Fruit fly (Drosophila melanogaster) whole organism, embryonic: ENCODE data around the gene Rpp30.

Experiments used
- Adf1 ChIP-seq: fragments of 200-800 bp; sonication (Bioruptor generic); IDR thresholded peaks from 2 replicates; pipeline ENCODE4 v1.3.6; 2022; ENCODE audit warnings: missing biosample characterization, missing genetic modification characterization
- Awh ChIP-seq: fragments of 200-800 bp; sonication (Bioruptor generic); IDR thresholded peaks from 2 replicates; pipeline ENCODE4, ENCODE4 v1.3.6; 2022; ENCODE audit warnings: missing biosample characterization, missing genetic modification characterization
- CG10654 ChIP-seq: fragments of 200-800 bp; sonication (Bioruptor generic); optimal IDR thresholded peaks from 2 replicates; lab custom pipeline; 2016; ENCODE audit warnings: missing biosample characterization, missing genetic modification characterization
- CG11247 ChIP-seq: fragments of 200-800 bp; sonication (Bioruptor generic); IDR thresholded peaks from 2 replicates; pipeline ENCODE4 v1.3.6; 2022; ENCODE audit warnings: missing biosample characterization, missing genetic modification characterization
- CG13287 ChIP-seq: fragments of 200-800 bp; sonication (Bioruptor generic); IDR thresholded peaks from 2 replicates; pipeline ENCODE4 v1.3.6; 2022; ENCODE audit warnings: missing biosample characterization, missing genetic modification characterization; ENCODE audit not compliant: partially characterized antibody
- CG14667 ChIP-seq: fragments of 200-800 bp; sonication (Bioruptor generic); IDR thresholded peaks from 2 replicates; pipeline ENCODE4 v1.3.6; 2022; ENCODE audit warnings: missing biosample characterization, missing genetic modification characterization
- CG14965 ChIP-seq: fragments of 200-800 bp; sonication (Bioruptor generic); optimal IDR thresholded peaks from 2 replicates; lab custom pipeline; 2016; ENCODE audit warnings: missing biosample characterization, missing genetic modification characterization, borderline replicate concordance
- CG15073 ChIP-seq: fragments of 200-800 bp; sonication (Bioruptor generic); optimal IDR thresholded peaks from 2 replicates; lab custom pipeline; 2016; ENCODE audit warnings: missing biosample characterization, missing genetic modification characterization
- CG16779 ChIP-seq: fragments of 200-800 bp; sonication (Bioruptor generic); IDR thresholded peaks from 2 replicates; pipeline ENCODE4 v1.3.6; 2022; ENCODE audit warnings: missing biosample characterization, missing genetic modification characterization
- CG17186 ChIP-seq: fragments of 200-800 bp; sonication (Bioruptor generic); optimal IDR thresholded peaks from 3 replicates; lab custom pipeline; 2017; ENCODE audit warnings: missing biosample characterization, missing genetic modification reagents, missing genetic modification characterization
- CG17385 ChIP-seq: fragments of 200-800 bp; sonication (Bioruptor generic); optimal IDR thresholded peaks from 3 replicates; lab custom pipeline; 2018; ENCODE audit warnings: missing biosample characterization, mild to moderate bottlenecking, missing genetic modification characterization
- CG2202 ChIP-seq: fragments of 200-800 bp; sonication (Bioruptor generic); optimal IDR thresholded peaks from 2 replicates; lab custom pipeline; 2018; ENCODE audit warnings: missing biosample characterization, mild to moderate bottlenecking, missing genetic modification characterization
- CG2712 ChIP-seq: fragments of 200-800 bp; optimal IDR thresholded peaks from 3 replicates; lab custom pipeline; 2019; ENCODE audit warnings: missing biosample characterization, mild to moderate bottlenecking, missing genetic modification characterization, moderate library complexity
- CG4360 ChIP-seq: fragments of 200-800 bp; sonication (Bioruptor generic); IDR thresholded peaks from 2 replicates; pipeline ENCODE4 v1.3.6; 2022; ENCODE audit warnings: missing biosample characterization, missing genetic modification characterization
- CG4854 ChIP-seq: fragments of 200-800 bp; sonication (Bioruptor generic); optimal IDR thresholded peaks from 2 replicates; lab custom pipeline; 2016; ENCODE audit warnings: missing biosample characterization, missing genetic modification characterization, inconsistent platforms
- CG6272 ChIP-seq: fragments of 200-800 bp; sonication (Bioruptor generic); IDR thresholded peaks from 2 replicates; pipeline ENCODE4 v1.3.6; 2022; ENCODE audit warnings: missing biosample characterization, missing genetic modification characterization
- Dll ChIP-seq: fragments of 200-800 bp; sonication (Bioruptor generic); IDR thresholded peaks from 4 replicates; pipeline ENCODE4 v1.3.6; 2022; ENCODE audit warnings: missing biosample characterization, missing genetic modification characterization; ENCODE audit not compliant: partially characterized antibody
- Hr78 ChIP-seq, 2 experiments: fragments of 200-800 bp in 1 of 2; fragments of >200 bp in 1 of 2; sonication (Bioruptor generic) in 1 of 2; optimal IDR thresholded peaks; 2 replicates each; lab custom pipeline; 2017 to 2019; ENCODE audit warnings: missing biosample characterization in 2 of 2, missing genetic modification characterization in 2 of 2, mild to moderate bottlenecking in 1 of 2, moderate library complexity in 1 of 2
- Kr ChIP-seq: fragments of 200-800 bp; sonication (Bioruptor generic); optimal IDR thresholded peaks from 2 replicates; lab custom pipeline; 2017; ENCODE audit warnings: missing biosample characterization, mild to moderate bottlenecking, missing genetic modification characterization
- Neu2 ChIP-seq: fragments of 200-800 bp; sonication (Bioruptor generic); optimal IDR thresholded peaks from 3 replicates; lab custom pipeline; 2016; ENCODE audit warnings: missing biosample characterization, missing genetic modification characterization, borderline replicate concordance
- Oli ChIP-seq: fragments of 200-800 bp; sonication (Bioruptor generic); optimal IDR thresholded peaks from 2 replicates; lab custom pipeline; 2018; ENCODE audit warnings: missing biosample characterization, mild to moderate bottlenecking, missing genetic modification characterization, moderate library complexity
- Sry-β ChIP-seq: fragments of 200-800 bp; sonication (Bioruptor generic); optimal IDR thresholded peaks from 2 replicates; lab custom pipeline; 2018; ENCODE audit warnings: missing biosample characterization, mild to moderate bottlenecking, missing genetic modification characterization, moderate library complexity
- Usf ChIP-seq: fragments of 200-800 bp; sonication (Bioruptor generic); optimal IDR thresholded peaks from 2 replicates; lab custom pipeline; 2017; ENCODE audit warnings: missing genotype, missing biosample characterization, missing genetic modification characterization
- ab ChIP-seq: fragments of 200-800 bp; sonication (Bioruptor generic); optimal IDR thresholded peaks from 2 replicates; lab custom pipeline; 2016; ENCODE audit warnings: missing biosample characterization, missing genetic modification characterization
- ato ChIP-seq: fragments of 200-800 bp; sonication (Bioruptor generic); IDR thresholded peaks from 2 replicates; pipeline ENCODE4 v1.3.6; 2022; ENCODE audit warnings: missing biosample characterization, missing genetic modification characterization; ENCODE audit not compliant: partially characterized antibody
- br ChIP-seq: fragments of >200 bp; optimal IDR thresholded peaks from 2 replicates; lab custom pipeline; 2017
- btn ChIP-seq: fragments of 200-800 bp; sonication (Bioruptor generic); optimal IDR thresholded peaks from 2 replicates; lab custom pipeline; 2016; ENCODE audit warnings: missing biosample characterization, missing genetic modification characterization
- chinmo ChIP-seq: fragments of 200-800 bp; sonication (Bioruptor generic); IDR thresholded peaks from 4 replicates; pipeline ENCODE4 v1.3.6; 2022; ENCODE audit warnings: missing biosample characterization, missing genetic modification characterization; ENCODE audit not compliant: partially characterized antibody
- crc ChIP-seq: fragments of 200-800 bp; sonication (Bioruptor generic); optimal IDR thresholded peaks from 2 replicates; lab custom pipeline; 2016; ENCODE audit warnings: missing biosample characterization, missing genetic modification characterization
- da ChIP-seq: fragments of 200-800 bp; sonication (Bioruptor generic); optimal IDR thresholded peaks from 2 replicates; lab custom pipeline; 2016; ENCODE audit warnings: missing biosample characterization, missing genetic modification characterization
- danr ChIP-seq: fragments of 200-800 bp; sonication (Bioruptor generic); IDR thresholded peaks from 2 replicates; pipeline ENCODE4 v1.3.6; 2022; ENCODE audit warnings: missing biosample characterization, missing genetic modification characterization
- esg ChIP-seq: fragments of 200-800 bp; sonication (Bioruptor generic); conservative IDR thresholded peaks from 2 replicates; pipeline ENCODE4 v1.3.6; 2022; ENCODE audit warnings: missing biosample characterization, missing genetic modification characterization
- fd3F ChIP-seq: fragments of 200-800 bp; sonication (Bioruptor generic); optimal IDR thresholded peaks from 2 replicates; lab custom pipeline; 2018; ENCODE audit warnings: missing biosample characterization, mild to moderate bottlenecking, missing genetic modification characterization, moderate library complexity
- ftz-f1 ChIP-seq: fragments of 200-800 bp; sonication (Bioruptor generic); optimal IDR thresholded peaks from 2 replicates; lab custom pipeline; 2016; ENCODE audit warnings: missing biosample characterization, missing genetic modification characterization
- gce ChIP-seq: fragments of 200-800 bp; sonication (Bioruptor generic); IDR thresholded peaks from 3 replicates; pipeline ENCODE4 v1.3.6; 2022; ENCODE audit warnings: missing biosample characterization, missing genetic modification characterization
- ham ChIP-seq: fragments of 200-800 bp; sonication (Bioruptor generic); IDR thresholded peaks from 2 replicates; pipeline ENCODE4 v1.3.6; 2022; ENCODE audit warnings: missing biosample characterization, missing genetic modification characterization
- jing ChIP-seq: fragments of 200-800 bp; sonication (Bioruptor generic); optimal IDR thresholded peaks from 2 replicates; lab custom pipeline; 2018; ENCODE audit warnings: missing biosample characterization, mild to moderate bottlenecking, missing genetic modification characterization
- kni ChIP-seq: fragments of 200-800 bp; sonication (Bioruptor generic); optimal IDR thresholded peaks from 3 replicates; lab custom pipeline; 2017; ENCODE audit warnings: mild to moderate bottlenecking, missing biosample characterization, missing genetic modification reagents, missing genetic modification characterization
- lilli ChIP-seq: fragments of 200-800 bp; sonication (Bioruptor generic); optimal IDR thresholded peaks from 3 replicates; lab custom pipeline; 2016; ENCODE audit warnings: missing biosample characterization, missing genetic modification characterization
- maf-S ChIP-seq: fragments of 200-800 bp; sonication (Bioruptor generic); optimal IDR thresholded peaks from 2 replicates; lab custom pipeline; 2016; ENCODE audit warnings: missing biosample characterization, missing genetic modification characterization
- mam ChIP-seq: fragments of 200-800 bp; sonication (Bioruptor generic); optimal IDR thresholded peaks from 3 replicates; lab custom pipeline; 2016; ENCODE audit warnings: missing biosample characterization, missing genetic modification characterization
- nmo ChIP-seq: fragments of 200-800 bp; sonication (Bioruptor generic); optimal IDR thresholded peaks from 2 replicates; lab custom pipeline; 2018; ENCODE audit warnings: missing biosample characterization, mild to moderate bottlenecking, missing genetic modification characterization, moderate library complexity
- nom ChIP-seq: fragments of 200-800 bp; sonication (Bioruptor generic); optimal IDR thresholded peaks from 2 replicates; lab custom pipeline; 2017; ENCODE audit warnings: missing biosample characterization, missing genetic modification characterization, mild to moderate bottlenecking, moderate library complexity, missing genetic modification reagents
- odd ChIP-seq: fragments of 200-800 bp; sonication (Bioruptor generic); optimal IDR thresholded peaks from 2 replicates; lab custom pipeline; 2017; ENCODE audit warnings: missing biosample characterization, mild to moderate bottlenecking, missing genetic modification characterization
- ranshi ChIP-seq: fragments of 200-800 bp; sonication (Bioruptor generic); IDR thresholded peaks from 2 replicates; pipeline ENCODE4 v1.3.6; 2022; ENCODE audit warnings: missing biosample characterization, missing genetic modification characterization
- stc ChIP-seq: fragments of 200-800 bp; sonication (Bioruptor generic); IDR thresholded peaks from 2 replicates; pipeline ENCODE4 v1.3.6; 2022; ENCODE audit warnings: missing biosample characterization, missing genetic modification characterization
- tap ChIP-seq: fragments of 200-800 bp; optimal IDR thresholded peaks from 3 replicates; lab custom pipeline; 2019; ENCODE audit warnings: missing biosample characterization, mild to moderate bottlenecking, missing genetic modification characterization, moderate library complexity
- toy ChIP-seq: fragments of 200-800 bp; sonication (Bioruptor generic); IDR thresholded peaks from 2 replicates; pipeline ENCODE4 v1.3.6; 2022; ENCODE audit warnings: missing biosample characterization, missing genetic modification characterization
- vnd ChIP-seq: fragments of 200-800 bp; sonication (Bioruptor generic); IDR thresholded peaks from 3 replicates; pipeline ENCODE4 v1.3.6; 2022; ENCODE audit warnings: missing biosample characterization, missing genetic modification characterization; ENCODE audit not compliant: partially characterized antibody

The Rpp30 gene

DNA sequence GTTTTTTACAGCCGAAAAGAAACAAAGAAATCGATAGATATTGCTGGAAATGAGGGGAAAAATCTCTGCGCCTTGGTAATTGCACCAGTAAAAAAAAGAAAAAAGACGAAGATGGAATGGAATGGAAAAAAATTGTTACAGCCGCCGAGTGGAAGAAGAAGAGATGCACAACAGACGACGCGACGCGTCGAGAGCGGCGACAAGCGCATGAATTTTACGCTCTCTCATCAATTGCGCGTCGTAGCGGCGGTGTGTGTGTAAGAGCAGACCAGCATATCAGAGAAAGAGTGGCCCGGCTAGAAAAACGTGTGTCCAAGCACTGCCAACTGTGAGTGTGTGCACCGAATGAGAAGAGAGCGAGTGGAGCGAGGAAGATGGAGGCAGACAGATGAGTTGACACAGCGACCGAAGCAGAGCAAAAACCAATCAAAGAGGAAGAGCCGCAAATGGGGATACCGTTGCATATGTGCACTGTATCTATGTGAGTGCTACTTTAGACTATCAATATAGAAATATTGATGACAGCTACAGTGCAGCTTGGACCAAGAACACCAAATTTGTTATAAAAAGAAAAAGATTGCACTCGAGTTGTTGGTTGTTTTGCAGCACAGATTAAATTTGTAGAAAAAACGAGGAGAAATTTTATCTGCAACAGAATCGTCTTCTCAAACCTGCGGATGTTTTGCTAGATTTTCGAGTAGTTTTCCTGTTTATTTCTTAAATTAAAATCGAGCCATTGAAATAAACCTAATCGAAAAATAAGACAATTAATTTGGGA lies 2.9 kb downstream of the Rpp30 start (continued):
- TF ChIP-seq Kr (no peak), CG11247 (GFP tag; lab: Robert Waterston, UW) (no peak), nom (GFP tag; lab: Kevin White, UChicago) (peak; percentile 84), br (lab: Kevin White, UChicago) (no peak), ato (no peak), ftz-f1 (GFP tag; lab: Kevin White, UChicago) (no peak), Dll (GFP tag; lab: Robert Waterston, UW) (peak; percentile 54; the same call in 3 of the 4 replicates), da (GFP tag; lab: Kevin White, UChicago) (no peak), tap (tag; lab: Kevin White, UChicago) (no peak), CG14667 (GFP tag; lab: Robert Waterston, UW) (no peak), maf-S (no peak), mam (GFP tag; lab: Kevin White, UChicago) (no peak), CG4360 (GFP tag; lab: Robert Waterston, UW) (no peak), crc (GFP tag; lab: Kevin White, UChicago) (no peak), Awh (no peak), CG4854 (GFP tag; lab: Kevin White, UChicago) (no peak), CG17385 (GFP tag; lab: Kevin White, UChicago) (peak; percentile 97), Neu2 (GFP tag; lab: Kevin White, UChicago) (no peak), CG6272 (GFP tag; lab: Robert Waterston, UW) (no peak), CG2202 (tag; lab: Kevin White, UChicago) (no peak), chinmo (GFP tag; lab: Robert Waterston, UW) (peak; percentile 96; the same call in 3 of the 4 replicates), ab (no peak), ham (GFP tag; lab: Robert Waterston, UW) (no peak), CG16779 (GFP tag; lab: Robert Waterston, UW) (0 out of 2 replicates have a peak, but pooled peaks have one; percentile 9), CG17186 (GFP tag; lab: Kevin White, UChicago) (no peak), CG2712 (peak; percentile 8), CG15073 (GFP tag; lab: Kevin White, UChicago) (no peak), fd3F (GFP tag; lab: Kevin White, UChicago) (no peak), CG10654 (no peak), gce (GFP tag; lab: Robert Waterston, UW) (0 out of 3 replicates have a peak, but pooled peaks have one; percentile 17), CG14965 (GFP tag; lab: Kevin White, UChicago) (no peak), lilli (no peak), vnd (GFP tag; lab: Robert Waterston, UW) (no peak), toy (no peak), ranshi (GFP tag; lab: Robert Waterston, UW) (no peak), odd (GFP tag; lab: Kevin White, UChicago) (no peak), danr (GFP tag; lab: Robert Waterston, UW) (no peak), btn (GFP tag; lab: Kevin White, UChicago) (no peak), Oli (no peak), CG13287 (peak; percentile 62), kni (GFP tag; lab: Kevin White, UChicago) (peak; percentile 94), Adf1 (GFP tag; lab: Robert Waterston, UW) (peak; percentile 79), Usf (GFP tag; lab: Kevin White, UChicago) (no peak), Hr78 (GFP tag; optimal IDR thresholded peaks at IDR 0.05; lab: Kevin White, UChicago) (no peak), stc (GFP tag; lab: Robert Waterston, UW) (no peak), jing (GFP tag; lab: Kevin White, UChicago) (no peak), Sry-β (GFP tag; lab: Kevin White, UChicago) (no peak), esg (GFP tag; lab: Robert Waterston, UW) (no peak), nmo (GFP tag; lab: Kevin White, UChicago) (peak; percentile 6)
